Worm (Caenorhabditis elegans) whole organism, L3 larva: ENCODE data around the gene T22F3.10.

Experiments
- R02D3.7 ChIP-seq: fragments of 150-350 bp; optimal IDR thresholded peaks from 2 replicates; lab custom pipeline; 2014; ENCODE audit warnings: missing biosample characterization, missing genetic modification characterization
- aly-2 ChIP-seq: fragments of 150-350 bp; optimal IDR thresholded peaks from 2 replicates; lab custom pipeline; 2014; ENCODE audit warnings: missing biosample characterization, missing genetic modification characterization
- ceh-16 ChIP-seq: sonication (generic microtip); optimal IDR thresholded peaks from 2 replicates; lab custom pipeline; 2017; ENCODE audit warnings: missing biosample characterization, missing genetic modification characterization
- ceh-28 ChIP-seq: fragments of 150-350 bp; optimal IDR thresholded peaks from 2 replicates; lab custom pipeline; 2014; ENCODE audit warnings: missing biosample characterization, missing genetic modification reagents, missing genetic modification characterization
- ceh-82 ChIP-seq: fragments of 150-350 bp; optimal IDR thresholded peaks from 2 replicates; lab custom pipeline; 2014; ENCODE audit warnings: missing biosample characterization, missing genetic modification characterization
- ceh-9 ChIP-seq: sonication (generic microtip); optimal IDR thresholded peaks from 2 replicates; lab custom pipeline; 2018; ENCODE audit warnings: missing biosample characterization, missing genetic modification characterization
- egl-27 ChIP-seq: sonication (generic microtip); optimal IDR thresholded peaks from 4 replicates; lab custom pipeline; 2017; ENCODE audit warnings: missing biosample characterization, missing genetic modification reagents, missing genetic modification characterization
- egl-5 ChIP-seq: fragments of 150-350 bp; optimal IDR thresholded peaks from 2 replicates; lab custom pipeline; 2017; ENCODE audit warnings: missing biosample characterization, missing genetic modification reagents, missing genetic modification characterization, inconsistent platforms
- elt-2 ChIP-seq: sonication (generic microtip); optimal IDR thresholded peaks from 2 replicates; lab custom pipeline; 2016; ENCODE audit warnings: missing genetic modification reagents, mild to moderate bottlenecking, missing genetic modification characterization, missing compliant biosample characterization
- elt-3 ChIP-seq, 3 experiments: fragments of 150-350 bp in 1 of 3; sonication (generic microtip) in 2 of 3; optimal IDR thresholded peaks; 2 replicates in 2 of 3; 4 replicates in 1 of 3; lab custom pipeline; 2014 to 2017; ENCODE audit warnings: missing biosample characterization in 3 of 3, missing genetic modification characterization in 3 of 3
- fos-1 ChIP-seq: fragments of 150-350 bp; optimal IDR thresholded peaks from 2 replicates; lab custom pipeline; 2014; ENCODE audit warnings: missing biosample characterization, missing genetic modification characterization
- jun-1 ChIP-seq: fragments of 150-350 bp; optimal IDR thresholded peaks from 2 replicates; lab custom pipeline; 2014; ENCODE audit warnings: missing biosample characterization, missing genetic modification reagents, missing genetic modification characterization
- lin-15B ChIP-seq: fragments of 150-350 bp; optimal IDR thresholded peaks from 2 replicates; lab custom pipeline; 2014; ENCODE audit warnings: missing biosample characterization, missing genetic modification characterization
- lin-39 ChIP-seq: fragments of 150-350 bp; optimal IDR thresholded peaks from 2 replicates; lab custom pipeline; 2018; ENCODE audit warnings: missing biosample characterization, missing genetic modification reagents, missing genetic modification characterization
- mdl-1 ChIP-seq: fragments of 150-350 bp; optimal IDR thresholded peaks from 2 replicates; lab custom pipeline; 2014; ENCODE audit warnings: missing biosample characterization, missing genetic modification characterization
- nfya-1 ChIP-seq: sonication (generic microtip); optimal IDR thresholded peaks from 2 replicates; lab custom pipeline; 2017; ENCODE audit warnings: missing genetic modification characterization, mild to moderate bottlenecking, missing compliant biosample characterization, antibody characterized with exemption, moderate library complexity; ENCODE audit not compliant: insufficient read depth
- nhr-11 ChIP-seq: fragments of 150-350 bp; optimal IDR thresholded peaks from 2 replicates; lab custom pipeline; 2014; ENCODE audit warnings: missing biosample characterization, missing genetic modification characterization
- nhr-12 ChIP-seq: fragments of 150-350 bp; optimal IDR thresholded peaks from 2 replicates; lab custom pipeline; 2014; ENCODE audit warnings: missing biosample characterization, missing genetic modification characterization
- nhr-23 ChIP-seq: fragments of 150-350 bp; optimal IDR thresholded peaks from 2 replicates; lab custom pipeline; 2014; ENCODE audit warnings: missing biosample characterization, missing genetic modification reagents, missing genetic modification characterization
- nhr-237 ChIP-seq: fragments of 150-350 bp; optimal IDR thresholded peaks from 2 replicates; lab custom pipeline; 2014; ENCODE audit warnings: missing biosample characterization, missing genetic modification characterization
- nhr-25 ChIP-seq: sonication (generic microtip); optimal IDR thresholded peaks from 2 replicates; lab custom pipeline; 2017; ENCODE audit warnings: missing biosample characterization, missing genetic modification characterization
- nhr-43 ChIP-seq: sonication (generic microtip); optimal IDR thresholded peaks from 2 replicates; lab custom pipeline; 2016; ENCODE audit warnings: mild to moderate bottlenecking, missing genetic modification characterization, missing compliant biosample characterization; ENCODE audit not compliant: poor library complexity, severe bottlenecking
- nhr-67 ChIP-seq: fragments of 150-350 bp; optimal IDR thresholded peaks from 2 replicates; lab custom pipeline; 2014; ENCODE audit warnings: missing biosample characterization, missing genetic modification characterization
- nhr-76 ChIP-seq: fragments of 150-350 bp; sonication (generic microtip); optimal IDR thresholded peaks from 5 replicates; lab custom pipeline; 2014; ENCODE audit warnings: missing biosample characterization, missing genetic modification characterization
- nhr-77 ChIP-seq: fragments of 150-350 bp; optimal IDR thresholded peaks from 2 replicates; lab custom pipeline; 2014; ENCODE audit warnings: missing biosample characterization, missing genetic modification characterization
- pha-4 ChIP-seq: fragments of 150-350 bp; optimal IDR thresholded peaks from 2 replicates; lab custom pipeline; 2014; ENCODE audit warnings: missing biosample characterization, missing genetic modification reagents, missing genetic modification characterization
- pqm-1 ChIP-seq: fragments of 150-350 bp; optimal IDR thresholded peaks from 2 replicates; lab custom pipeline; 2017; ENCODE audit warnings: missing biosample characterization, missing genetic modification characterization, inconsistent platforms
- sea-2 ChIP-seq: fragments of 150-350 bp; sonication (generic microtip); optimal IDR thresholded peaks from 4 replicates; lab custom pipeline; 2014; ENCODE audit warnings: missing biosample characterization, missing genetic modification reagents, missing genetic modification characterization
- skn-1 ChIP-seq: fragments of 150-350 bp; optimal IDR thresholded peaks from 2 replicates; lab custom pipeline; 2014; ENCODE audit warnings: missing biosample characterization, missing genetic modification characterization
- snpc-4 ChIP-seq: fragments of 150-350 bp; optimal IDR thresholded peaks from 2 replicates; lab custom pipeline; 2014; ENCODE audit warnings: missing biosample characterization, missing genetic modification characterization
- tbx-2 ChIP-seq: sonication (generic microtip); optimal IDR thresholded peaks from 2 replicates; lab custom pipeline; 2016; ENCODE audit warnings: mild to moderate bottlenecking, missing genetic modification characterization, missing compliant biosample characterization
- zag-1 ChIP-seq: fragments of 150-350 bp; optimal IDR thresholded peaks from 2 replicates; lab custom pipeline; 2014; ENCODE audit warnings: missing biosample characterization, missing genetic modification characterization
- ztf-11 ChIP-seq: fragments of 150-350 bp; optimal IDR thresholded peaks from 2 replicates; lab custom pipeline; 2014; ENCODE audit warnings: missing biosample characterization, missing genetic modification characterization
- ztf-4 ChIP-seq: fragments of 150-350 bp; optimal IDR thresholded peaks from 2 replicates; lab custom pipeline; 2014; ENCODE audit warnings: missing biosample characterization, missing genetic modification characterization

The T22F3.10 gene

DNA sequence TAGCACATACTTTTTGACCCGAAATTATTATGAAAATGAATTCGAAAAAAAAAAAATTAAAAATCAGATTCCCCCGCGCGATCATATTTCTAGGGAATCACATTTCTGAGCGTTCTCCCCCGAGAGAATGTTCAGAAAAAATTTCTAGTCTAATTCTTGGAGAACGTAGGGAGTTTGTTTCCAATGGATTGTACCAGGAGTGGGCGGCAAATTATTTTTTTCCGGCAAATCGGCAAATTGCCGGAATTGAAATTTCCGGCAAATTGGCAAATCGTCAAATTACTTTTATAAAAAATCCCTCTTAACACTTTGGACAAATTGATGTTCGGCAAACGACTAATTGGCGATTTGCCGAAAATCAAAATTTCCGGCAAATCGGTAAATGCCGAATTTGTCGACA lies at the start of gene T22F3.10:
Gene T22F3.10, minus strand, starts transcription at position 101 of the 400 bp plus-strand sequence.
- TF ChIP-seq elt-2 (tag; lab: Kevin White, UChicago) (no peak), tbx-2 (tag; lab: Kevin White, UChicago) (no peak), sea-2 (no peak), ceh-28 (tag; lab: Kevin White, UChicago) (no peak), ztf-4 (no peak), elt-3 (tag; optimal IDR thresholded peaks at IDR 0.05; lab: Kevin White, UChicago) (no peak), nhr-43 (tag; lab: Kevin White, UChicago) (no peak), fos-1 (no peak)
- TF ChIP-seq, all 47 proteins: peak for 0

DNA sequence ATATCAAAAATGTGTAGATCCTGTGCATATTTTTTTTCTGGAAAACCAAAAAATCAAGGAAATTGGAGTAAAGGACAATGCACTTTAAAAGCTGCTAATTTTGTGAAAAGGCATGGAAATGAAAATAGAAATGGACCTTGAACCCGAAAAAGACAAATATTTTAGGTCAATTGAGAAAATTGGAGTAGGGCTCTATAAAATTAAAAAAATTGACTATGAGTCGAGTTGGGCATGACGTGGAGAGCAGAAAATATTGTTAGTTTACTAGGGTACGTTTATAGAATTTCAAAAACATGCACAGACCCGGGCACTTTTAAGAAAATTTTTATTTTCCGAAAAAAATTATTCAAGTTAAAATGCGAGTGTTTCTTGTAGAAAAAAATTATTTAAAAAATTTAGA lies 47.9 kb upstream of the T22F3.10 start, which contains the start of gene acr-23:
Gene acr-23, minus strand, starts transcription at position 101 of the 400 bp plus-strand sequence.
- TF ChIP-seq elt-3 (tag; optimal IDR thresholded peaks at IDR 0.05; lab: Kevin White, UChicago) (no peak), ceh-16 (no peak), nhr-76 (tag; lab: Kevin White, UChicago) (no peak), ceh-82 (tag; lab: Kevin White, UChicago) (no peak), skn-1 (tag; lab: Kevin White, UChicago) (no peak), sea-2 (no peak), nhr-12 (no peak), nhr-67 (tag; lab: Kevin White, UChicago) (no peak)
- TF ChIP-seq, all 47 proteins: peak for 0

DNA sequence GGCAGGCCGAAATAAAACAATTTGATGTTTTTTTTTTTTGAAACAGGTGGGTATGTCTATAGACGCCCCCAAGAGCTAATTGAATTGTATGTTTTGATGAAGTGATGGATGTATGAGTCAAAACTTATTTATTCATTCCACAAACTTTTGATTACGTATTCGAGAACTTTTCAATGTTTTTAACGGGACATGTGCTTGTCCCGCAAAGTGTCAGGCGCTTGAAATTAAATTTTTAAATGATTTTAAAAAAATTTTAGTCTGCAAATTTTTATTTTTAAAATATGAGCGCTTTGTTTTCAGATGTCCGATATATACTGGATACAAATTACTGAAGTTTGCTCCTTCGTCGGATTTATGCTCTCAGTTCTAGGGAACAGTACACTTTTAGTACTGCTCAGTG lies 37.9 kb upstream of the T22F3.10 start, which contains the start of gene str-114:
Gene str-114, plus strand, starts transcription at position 301 of the 400 bp plus-strand sequence.
- TF ChIP-seq ceh-28 (tag; lab: Kevin White, UChicago) (no peak), egl-27 (tag; lab: Kevin White, UChicago) (no peak), lin-15B (tag; lab: Kevin White, UChicago) (no peak), nhr-43 (tag; lab: Kevin White, UChicago) (no peak), ceh-16 (no peak), skn-1 (tag; lab: Kevin White, UChicago) (no peak), ztf-11 (tag; lab: Kevin White, UChicago) (no peak), lin-39 (tag; lab: Kevin White, UChicago) (no peak), aly-2 (no peak), jun-1 (tag; lab: Kevin White, UChicago) (no peak), snpc-4 (tag; lab: Kevin White, UChicago) (no peak)

DNA sequence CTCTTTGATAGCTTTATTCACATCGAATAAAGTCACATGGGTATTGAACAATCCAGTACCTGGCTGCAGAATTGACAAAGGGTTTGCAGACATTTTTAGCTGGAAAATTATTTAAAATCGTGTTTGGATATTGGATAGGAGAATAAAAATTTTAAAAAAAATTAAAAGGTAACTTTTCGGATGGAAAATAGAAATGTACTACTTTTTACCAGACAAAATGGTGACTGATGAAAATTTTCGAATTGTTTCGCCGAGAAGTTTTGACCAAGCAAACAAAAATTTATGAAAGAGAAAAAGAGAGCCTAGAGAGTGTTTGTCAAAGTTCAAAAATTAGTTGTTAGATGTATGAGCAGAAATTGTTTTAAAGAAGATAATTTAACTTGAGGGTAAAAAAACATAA lies 36.3 kb upstream of the T22F3.10 start, which contains the start of gene F59B1.10:
Gene F59B1.10, minus strand, starts transcription at position 101 of the 400 bp plus-strand sequence.
- TF ChIP-seq zag-1 (tag; lab: Kevin White, UChicago), result no peak
- no peak for TF ChIP-seq nhr-11 (tag; lab: Kevin White, UChicago)
- no peak for TF ChIP-seq nfya-1
- TF ChIP-seq tbx-2 (tag; lab: Kevin White, UChicago), result no peak
- TF ChIP-seq nhr-23 (tag; lab: Kevin White, UChicago), result no peak
- no peak for TF ChIP-seq aly-2
- no peak for TF ChIP-seq nhr-77 (tag; lab: Kevin White, UChicago)
- no peak for TF ChIP-seq nhr-12
- TF ChIP-seq nhr-76 (tag; lab: Kevin White, UChicago), result no peak
- TF ChIP-seq ceh-9 (tag; lab: Kevin White, UChicago), result no peak

DNA sequence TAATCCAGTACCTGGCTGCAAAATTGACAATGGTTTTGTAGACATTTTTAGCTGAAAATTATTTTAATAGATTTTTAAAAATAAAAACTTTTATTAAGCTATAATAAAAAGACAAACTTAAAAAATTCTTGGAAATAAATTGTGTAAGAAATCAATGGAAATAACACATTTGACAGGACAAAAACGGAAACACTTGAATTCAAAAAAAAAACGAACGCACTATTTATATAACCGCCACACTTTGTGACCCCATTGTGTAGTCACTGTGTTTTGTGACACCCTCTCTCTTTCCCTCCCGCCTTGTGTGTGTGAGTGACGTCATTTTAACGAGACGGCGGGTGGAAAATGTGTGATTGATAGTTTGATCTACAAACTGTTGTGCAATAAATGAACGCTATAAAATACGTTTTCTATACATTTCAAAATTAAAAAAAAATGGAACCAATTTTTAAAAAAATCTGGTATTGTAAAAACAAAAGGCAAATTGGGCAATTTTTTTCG lies 32.7 kb upstream of the T22F3.10 start, which contains the start of gene F59B1.8:
Gene F59B1.8, minus strand, starts transcription at position 51 of the 501 bp plus-strand sequence.
- TF ChIP-seq nhr-237 (no peak), nhr-67 (tag; lab: Kevin White, UChicago) (no peak), R02D3.7 (no peak), nhr-76 (tag; lab: Kevin White, UChicago) (no peak), jun-1 (tag; lab: Kevin White, UChicago) (peak; percentile 66), nhr-77 (tag; lab: Kevin White, UChicago) (peak; percentile 30), nhr-43 (tag; lab: Kevin White, UChicago) (no peak), nhr-23 (tag; lab: Kevin White, UChicago) (peak; percentile 55), egl-5 (tag; lab: Kevin White, UChicago) (no peak), tbx-2 (tag; lab: Kevin White, UChicago) (no peak), egl-27 (tag; lab: Kevin White, UChicago) (no peak), pqm-1 (peak; percentile 84), pha-4 (tag; lab: Kevin White, UChicago) (peak; percentile 91), fos-1 (no peak), mdl-1 (tag; lab: Kevin White, UChicago) (no peak), elt-2 (tag; lab: Kevin White, UChicago) (peak; percentile 90), nhr-25 (tag; lab: Kevin White, UChicago) (peak; percentile 11), elt-3 (tag; optimal IDR thresholded peaks at IDR 0.05; lab: Kevin White, UChicago) (no peak), ceh-28 (tag; lab: Kevin White, UChicago) (no peak)
- TF ChIP-seq, all 47 proteins: peak for 7
